In the genomic region with DNA sequence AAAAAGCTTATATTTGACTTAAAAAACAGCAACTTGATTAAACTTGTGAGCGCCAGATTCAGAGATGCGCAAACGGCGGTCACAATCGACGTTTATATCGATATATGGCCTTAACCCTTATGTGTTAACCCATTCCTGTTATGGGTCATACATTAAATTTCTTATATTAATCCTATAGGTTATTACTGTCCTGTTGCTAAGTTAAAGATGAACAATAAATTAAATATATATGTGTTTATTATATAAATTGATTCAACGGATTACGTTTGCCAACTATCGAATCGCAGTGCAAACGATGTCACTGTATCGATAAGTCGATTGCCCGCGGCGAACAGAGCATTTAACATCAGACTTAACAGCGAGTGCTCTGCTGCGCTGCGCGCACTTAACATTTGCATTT, we compare ENCODE assay signal across 1 fruit fly cellular context.
A peak's percentile ranks its signal among the peaks of the same experiment; 100 is the strongest.
TF ChIP-seq lines count a peak whose summit lies in the region.

Gene CG3740, minus strand, starts transcription at position 84 of the 400 bp plus-strand sequence.
Gene hfw, plus strand, starts transcription at position 357 of the 400 bp plus-strand sequence.

TF ChIP-seq in whole organism, embryonic, 481 proteins besides CTCF, POLR2A, EP300 and RAD21 (continued from another document and continues in another):
- TF ChIP-seq CG12942 (GFP tag; optimal IDR thresholded peaks at IDR 0.05; lab: Kevin White, UChicago) = peak; percentile 66
- TF ChIP-seq CG3163 (GFP tag; optimal IDR thresholded peaks at IDR 0.05; lab: Kevin White, UChicago) = no peak
- TF ChIP-seq CG17359 (tag; optimal IDR thresholded peaks at IDR 0.05; lab: Kevin White, UChicago) = peak; percentile 63
- TF ChIP-seq CG4282 (GFP tag; optimal IDR thresholded peaks at IDR 0.05; lab: Kevin White, UChicago) = no peak
- peak; percentile 74 for TF ChIP-seq lbe (GFP tag; optimal IDR thresholded peaks at IDR 0.05; lab: Kevin White, UChicago)
- TF ChIP-seq Dbx (GFP tag; IDR thresholded peaks at IDR 0.05; lab: Robert Waterston, UW) = peak; percentile 82
- TF ChIP-seq CG6813 (GFP tag; optimal IDR thresholded peaks at IDR 0.05; lab: Kevin White, UChicago) = no peak
- peak; percentile 18 for TF ChIP-seq ATbp (GFP tag; optimal IDR thresholded peaks at IDR 0.05; lab: Kevin White, UChicago)
- TF ChIP-seq CG3281 (GFP tag; optimal IDR thresholded peaks at IDR 0.05; lab: Kevin White, UChicago) = peak; percentile 50
- no peak for TF ChIP-seq br (optimal IDR thresholded peaks at IDR 0.05; lab: Kevin White, UChicago)
- TF ChIP-seq Spps (tag; optimal IDR thresholded peaks at IDR 0.05; lab: Kevin White, UChicago) = peak; percentile 35
- TF ChIP-seq scrt (GFP tag; optimal IDR thresholded peaks at IDR 0.05; lab: Kevin White, UChicago) = no peak
- peak; percentile 79 for TF ChIP-seq ato (GFP tag; IDR thresholded peaks at IDR 0.05; lab: Robert Waterston, UW; ENCODE audit: partially characterized antibody)
- TF ChIP-seq CG7745 (tag; optimal IDR thresholded peaks at IDR 0.05; lab: Kevin White, UChicago) = no peak
- TF ChIP-seq ci (GFP tag; IDR thresholded peaks at IDR 0.05; lab: Robert Waterston, UW) = peak; percentile 73
- no peak for TF ChIP-seq run (tag; optimal IDR thresholded peaks at IDR 0.05; lab: Kevin White, UChicago)
- TF ChIP-seq zen2 (GFP tag; IDR thresholded peaks at IDR 0.05; lab: Robert Waterston, UW; ENCODE audit: partially characterized antibody) = peak; percentile 72; the same call in 1 of the 3 replicates
- peak; percentile 64 for TF ChIP-seq Sry-δ (GFP tag; optimal IDR thresholded peaks at IDR 0.05; lab: Kevin White, UChicago)
- TF ChIP-seq CG2875 (GFP tag; optimal IDR thresholded peaks at IDR 0.05; lab: Kevin White, UChicago) = no peak
- peak; percentile 83 for TF ChIP-seq CG6791 (GFP tag; IDR thresholded peaks at IDR 0.05; lab: Robert Waterston, UW; ENCODE audit: partially characterized antibody)
- TF ChIP-seq CG11247 (GFP tag; IDR thresholded peaks at IDR 0.05; lab: Robert Waterston, UW) = peak; percentile 75
- TF ChIP-seq Tbp (GFP tag; optimal IDR thresholded peaks at IDR 0.05; lab: Kevin White, UChicago) = no peak
- TF ChIP-seq CG12769 (tag; optimal IDR thresholded peaks at IDR 0.05; lab: Kevin White, UChicago) = no peak
- TF ChIP-seq CG7839 (tag; optimal IDR thresholded peaks at IDR 0.05; lab: Kevin White, UChicago) = no peak
- peak; percentile 60 for TF ChIP-seq CG14014 (GFP tag; IDR thresholded peaks at IDR 0.05; lab: Robert Waterston, UW)
- peak; percentile 94 for TF ChIP-seq CG16813 (GFP tag; IDR thresholded peaks at IDR 0.05; lab: Robert Waterston, UW; ENCODE audit: partially characterized antibody)
- peak; percentile 80 for TF ChIP-seq CG3847 (GFP tag; IDR thresholded peaks at IDR 0.05; lab: Robert Waterston, UW)
- TF ChIP-seq ara (GFP tag; IDR thresholded peaks at IDR 0.05; lab: Robert Waterston, UW) = peak; percentile 74
- no peak for TF ChIP-seq dmrt99B (tag; optimal IDR thresholded peaks at IDR 0.05; lab: Kevin White, UChicago)
- TF ChIP-seq CG33557 (GFP tag; optimal IDR thresholded peaks at IDR 0.05; lab: Kevin White, UChicago) = peak; percentile 44
- peak in 1 of 3 experiments; percentile 69 for TF ChIP-seq lola (GFP tag; optimal IDR thresholded peaks at IDR 0.05; lab: Kevin White, UChicago)
- no peak for TF ChIP-seq hkb (optimal IDR thresholded peaks at IDR 0.05; lab: Kevin White, UChicago)
- peak; percentile 46; the same call in 1 of the 2 replicates for TF ChIP-seq hkb (GFP tag; IDR thresholded peaks at IDR 0.05; lab: Robert Waterston, UW)
- TF ChIP-seq CG10654 (GFP tag; optimal IDR thresholded peaks at IDR 0.05; lab: Kevin White, UChicago) = peak; percentile 69
- peak; percentile 78 for TF ChIP-seq CoRest (tag; optimal IDR thresholded peaks at IDR 0.05; lab: Kevin White, UChicago)
- peak; percentile 70 for TF ChIP-seq CG17328 (GFP tag; IDR thresholded peaks at IDR 0.05; lab: Robert Waterston, UW)
- TF ChIP-seq dm (GFP tag; optimal IDR thresholded peaks at IDR 0.05; lab: Kevin White, UChicago) = no peak
- TF ChIP-seq croc (GFP tag; conservative IDR thresholded peaks at IDR 0.05; lab: Robert Waterston, UW) = peak; percentile 50; the same call in 2 of the 3 replicates
- no peak for TF ChIP-seq CG10431 (GFP tag; optimal IDR thresholded peaks at IDR 0.05; lab: Kevin White, UChicago)
- TF ChIP-seq CG11398 (GFP tag; optimal IDR thresholded peaks at IDR 0.05; lab: Kevin White, UChicago) = no peak
- TF ChIP-seq Mes4 (GFP tag; optimal IDR thresholded peaks at IDR 0.05; lab: Kevin White, UChicago) = no peak
- TF ChIP-seq CG30431 (GFP tag; optimal IDR thresholded peaks at IDR 0.05; lab: Kevin White, UChicago) = peak; percentile 40
- peak; percentile 77 for TF ChIP-seq CG9817 (tag; optimal IDR thresholded peaks at IDR 0.05; lab: Kevin White, UChicago)
- TF ChIP-seq CG6175 (GFP tag; IDR thresholded peaks at IDR 0.05; lab: Robert Waterston, UW) = 0 out of 3 replicates have a peak, but pooled peaks have one; percentile 35
- peak; percentile 38 for TF ChIP-seq Hsf (GFP tag; optimal IDR thresholded peaks at IDR 0.05; lab: Kevin White, UChicago)
- peak; percentile 51 for TF ChIP-seq CG8290 (GFP tag; optimal IDR thresholded peaks at IDR 0.05; lab: Kevin White, UChicago)
- peak in 1 of 2 experiments; percentile 29 for TF ChIP-seq CG8290 (tag; optimal IDR thresholded peaks at IDR 0.05; lab: Kevin White, UChicago)
- TF ChIP-seq Hr39 (optimal IDR thresholded peaks at IDR 0.05; lab: Kevin White, UChicago) = no peak
- peak; percentile 23 for TF ChIP-seq tup (GFP tag; optimal IDR thresholded peaks at IDR 0.05; lab: Kevin White, UChicago)
- TF ChIP-seq Aef1 (GFP tag; IDR thresholded peaks at IDR 0.05; lab: Robert Waterston, UW) = peak; percentile 79
- TF ChIP-seq Antp (GFP tag; optimal IDR thresholded peaks at IDR 0.05; lab: Kevin White, UChicago) = no peak
- TF ChIP-seq exex (tag; optimal IDR thresholded peaks at IDR 0.05; lab: Kevin White, UChicago) = no peak
- peak; percentile 46 for TF ChIP-seq Dek (tag; optimal IDR thresholded peaks at IDR 0.05; lab: Kevin White, UChicago)
- TF ChIP-seq CG12299 (tag; optimal IDR thresholded peaks at IDR 0.05; lab: Kevin White, UChicago) = peak; percentile 40
- no peak for TF ChIP-seq Hey (tag; optimal IDR thresholded peaks at IDR 0.05; lab: Kevin White, UChicago)
- no peak for TF ChIP-seq Neu2 (GFP tag; optimal IDR thresholded peaks at IDR 0.05; lab: Kevin White, UChicago; ENCODE audit: borderline replicate concordance)
- no peak for TF ChIP-seq CG2678 (tag; optimal IDR thresholded peaks at IDR 0.05; lab: Kevin White, UChicago)
- no peak for TF ChIP-seq fru (optimal IDR thresholded peaks at IDR 0.05; lab: Kevin White, UChicago)
- peak; percentile 65 for TF ChIP-seq CG4730 (GFP tag; IDR thresholded peaks at IDR 0.05; lab: Robert Waterston, UW)
- peak; percentile 84 for TF ChIP-seq CG2712 (tag; optimal IDR thresholded peaks at IDR 0.05; lab: Kevin White, UChicago)
- TF ChIP-seq CG6765 (GFP tag; optimal IDR thresholded peaks at IDR 0.05; lab: Kevin White, UChicago) = no peak
- TF ChIP-seq Vsx1 (GFP tag; optimal IDR thresholded peaks at IDR 0.05; lab: Kevin White, UChicago) = no peak
- TF ChIP-seq esg (GFP tag; conservative IDR thresholded peaks at IDR 0.05; lab: Robert Waterston, UW) = peak; percentile 73
- TF ChIP-seq HLH3B (GFP tag; IDR thresholded peaks at IDR 0.05; lab: Robert Waterston, UW) = peak; percentile 68
- TF ChIP-seq Awh (GFP tag; IDR thresholded peaks at IDR 0.05; lab: Robert Waterston, UW) = peak; percentile 66
- peak; percentile 37 for TF ChIP-seq Usf (GFP tag; optimal IDR thresholded peaks at IDR 0.05; lab: Kevin White, UChicago)
- peak; percentile 71 for TF ChIP-seq HmgZ (tag; optimal IDR thresholded peaks at IDR 0.05; lab: Kevin White, UChicago)
- peak; percentile 12 for TF ChIP-seq D19B (GFP tag; optimal IDR thresholded peaks at IDR 0.05; lab: Kevin White, UChicago)
- peak; percentile 57; the same call in 1 of the 3 replicates for TF ChIP-seq H15 (GFP tag; IDR thresholded peaks at IDR 0.05; lab: Robert Waterston, UW)
- TF ChIP-seq CG5180 (GFP tag; optimal IDR thresholded peaks at IDR 0.05; lab: Kevin White, UChicago) = peak; percentile 0
- peak; percentile 78; the same call in 1 of the 2 replicates for TF ChIP-seq tna (GFP tag; IDR thresholded peaks at IDR 0.05; lab: Robert Waterston, UW; ENCODE audit: partially characterized antibody)
- peak; percentile 84 for TF ChIP-seq amos (GFP tag; IDR thresholded peaks at IDR 0.05; lab: Robert Waterston, UW; ENCODE audit: partially characterized antibody)
- TF ChIP-seq D19A (tag; optimal IDR thresholded peaks at IDR 0.05; lab: Kevin White, UChicago) = no peak
- TF ChIP-seq klu (GFP tag; IDR thresholded peaks at IDR 0.05; lab: Robert Waterston, UW) = peak; percentile 47; the same call in 1 of the 2 replicates
- TF ChIP-seq Atf6 (GFP tag; IDR thresholded peaks at IDR 0.05; lab: Robert Waterston, UW) = peak; percentile 64; the same call in 1 of the 2 replicates
- TF ChIP-seq CG12219 (GFP tag; optimal IDR thresholded peaks at IDR 0.05; lab: Kevin White, UChicago) = no peak
- peak; percentile 20 for TF ChIP-seq Kr (GFP tag; optimal IDR thresholded peaks at IDR 0.05; lab: Kevin White, UChicago)
- TF ChIP-seq CG33213 (GFP tag; optimal IDR thresholded peaks at IDR 0.05; lab: Kevin White, UChicago) = no peak
- TF ChIP-seq z (GFP tag; IDR thresholded peaks at IDR 0.05; lab: Robert Waterston, UW) = no peak
- no peak for TF ChIP-seq jumu (GFP tag; optimal IDR thresholded peaks at IDR 0.05; lab: Kevin White, UChicago)
- TF ChIP-seq Oaz (GFP tag; IDR thresholded peaks at IDR 0.05; lab: Robert Waterston, UW) = 0 out of 2 replicates have a peak, but pooled peaks have one; percentile 54
- no peak for TF ChIP-seq Eip74EF (GFP tag; optimal IDR thresholded peaks at IDR 0.05; lab: Kevin White, UChicago)
- no peak for TF ChIP-seq CG11696 (GFP tag; IDR thresholded peaks at IDR 0.05; lab: Robert Waterston, UW)
- no peak for TF ChIP-seq Poxn (GFP tag; IDR thresholded peaks at IDR 0.05; lab: Robert Waterston, UW)
- no peak for TF ChIP-seq Gsc (GFP tag; IDR thresholded peaks at IDR 0.05; lab: Robert Waterston, UW)
- TF ChIP-seq sna (GFP tag; IDR thresholded peaks at IDR 0.05; lab: Robert Waterston, UW; ENCODE audit: partially characterized antibody) = peak; percentile 84
- peak; percentile 82 for TF ChIP-seq sob (GFP tag; IDR thresholded peaks at IDR 0.05; lab: Robert Waterston, UW)
- TF ChIP-seq CG5953 (GFP tag; IDR thresholded peaks at IDR 0.05; lab: Robert Waterston, UW) = peak; percentile 55; the same call in 1 of the 2 replicates
- TF ChIP-seq fu2 (GFP tag; optimal IDR thresholded peaks at IDR 0.05; lab: Kevin White, UChicago) = no peak
- TF ChIP-seq CG15073 (GFP tag; optimal IDR thresholded peaks at IDR 0.05; lab: Kevin White, UChicago) = no peak
- no peak for TF ChIP-seq lov (optimal IDR thresholded peaks at IDR 0.05; lab: Kevin White, UChicago)
- TF ChIP-seq lov (GFP tag; IDR thresholded peaks at IDR 0.05; lab: Robert Waterston, UW) = no peak
- TF ChIP-seq Lpt (GFP tag; optimal IDR thresholded peaks at IDR 0.05; lab: Kevin White, UChicago) = no peak
- TF ChIP-seq CG12071 (GFP tag; optimal IDR thresholded peaks at IDR 0.05; lab: Kevin White, UChicago) = no peak
- peak; percentile 68 for TF ChIP-seq CG18599 (GFP tag; optimal IDR thresholded peaks at IDR 0.05; lab: Kevin White, UChicago)
- peak; percentile 77 for TF ChIP-seq CG1602 (GFP tag; optimal IDR thresholded peaks at IDR 0.05; lab: Kevin White, UChicago)
- peak; percentile 77 for TF ChIP-seq Chrac-16 (GFP tag; optimal IDR thresholded peaks at IDR 0.05; lab: Kevin White, UChicago)
- no peak for TF ChIP-seq zf30C (GFP tag; optimal IDR thresholded peaks at IDR 0.05; lab: Kevin White, UChicago)
- peak; percentile 22 to 66 for TF ChIP-seq Hr51 (GFP tag; optimal IDR thresholded peaks at IDR 0.05; lab: Kevin White, UChicago)
- peak; percentile 30 for TF ChIP-seq CG31388 (GFP tag; optimal IDR thresholded peaks at IDR 0.05; lab: Kevin White, UChicago)
- no peak for TF ChIP-seq CG1832 (GFP tag; optimal IDR thresholded peaks at IDR 0.05; lab: Kevin White, UChicago)
- no peak for TF ChIP-seq Bdp1 (GFP tag; optimal IDR thresholded peaks at IDR 0.05; lab: Kevin White, UChicago)
- TF ChIP-seq CG11085 (GFP tag; IDR thresholded peaks at IDR 0.05; lab: Robert Waterston, UW) = peak; percentile 67
- no peak for TF ChIP-seq aop (GFP tag; IDR thresholded peaks at IDR 0.05; lab: Robert Waterston, UW)
- no peak for TF ChIP-seq CG14965 (GFP tag; optimal IDR thresholded peaks at IDR 0.05; lab: Kevin White, UChicago; ENCODE audit: borderline replicate concordance)
- 0 out of 2 replicates have a peak, but pooled peaks have one; percentile 58 for TF ChIP-seq CG42726 (GFP tag; IDR thresholded peaks at IDR 0.05; lab: Robert Waterston, UW; ENCODE audit: partially characterized antibody)
- TF ChIP-seq sens (GFP tag; lab: Kevin White, UChicago) = no peak
- peak; percentile 88 for TF ChIP-seq gem (tag; optimal IDR thresholded peaks at IDR 0.05; lab: Kevin White, UChicago)
- TF ChIP-seq repo (GFP tag; optimal IDR thresholded peaks at IDR 0.05; lab: Kevin White, UChicago) = no peak
- peak; percentile 46 for TF ChIP-seq stwl (tag; optimal IDR thresholded peaks at IDR 0.05; lab: Kevin White, UChicago)
- TF ChIP-seq CG17802 (tag; optimal IDR thresholded peaks at IDR 0.05; lab: Kevin White, UChicago) = no peak
- TF ChIP-seq tin (GFP tag; optimal IDR thresholded peaks at IDR 0.05; lab: Kevin White, UChicago) = peak; percentile 66
- no peak for TF ChIP-seq kah (GFP tag; optimal IDR thresholded peaks at IDR 0.05; lab: Kevin White, UChicago)
- TF ChIP-seq ro (GFP tag; IDR thresholded peaks at IDR 0.05; lab: Robert Waterston, UW) = 0 out of 2 replicates have a peak, but pooled peaks have one; percentile 22
- no peak for TF ChIP-seq Side (GFP tag; optimal IDR thresholded peaks at IDR 0.05; lab: Kevin White, UChicago)
- peak; percentile 67 for TF ChIP-seq H2.0 (GFP tag; IDR thresholded peaks at IDR 0.05; lab: Robert Waterston, UW)
- no peak for TF ChIP-seq gsb-n (tag; optimal IDR thresholded peaks at IDR 0.05; lab: Kevin White, UChicago)
- no peak for TF ChIP-seq HLH54F (GFP tag; optimal IDR thresholded peaks at IDR 0.05; lab: Kevin White, UChicago)
- TF ChIP-seq sisA (GFP tag; IDR thresholded peaks at IDR 0.05; lab: Robert Waterston, UW) = peak; percentile 78
- TF ChIP-seq Rx (GFP tag; IDR thresholded peaks at IDR 0.05; lab: Robert Waterston, UW) = peak; percentile 65
- TF ChIP-seq pan (optimal IDR thresholded peaks at IDR 0.05; lab: Kevin White, UChicago) = no peak
- TF ChIP-seq pan (GFP tag; optimal IDR thresholded peaks at IDR 0.05 in 1 of 2, IDR thresholded peaks at IDR 0.05 in 1 of 2) = peak in 1 of 2 experiments; percentile 72
- TF ChIP-seq CG34422 (GFP tag; IDR thresholded peaks at IDR 0.05; lab: Robert Waterston, UW) = peak; percentile 75; the same call in 2 of the 3 replicates
- no peak for TF ChIP-seq CG16863 (GFP tag; optimal IDR thresholded peaks at IDR 0.05; lab: Kevin White, UChicago)
- peak; percentile 34 for TF ChIP-seq Max (GFP tag; optimal IDR thresholded peaks at IDR 0.05; lab: Kevin White, UChicago)
